Fruit fly (Drosophila melanogaster) whole organism, prepupa: ENCODE data around the gene CG32313.

Experiments
- Blimp-1 ChIP-seq: fragments of 200-800 bp; sonication (Bioruptor generic); optimal IDR thresholded peaks from 3 replicates; lab custom pipeline; 2017; ENCODE audit warnings: missing biosample characterization, missing genetic modification characterization, mild to moderate bottlenecking, moderate library complexity, missing genetic modification reagents
- CG10669 ChIP-seq: fragments of 200-800 bp; sonication (Bioruptor generic); optimal IDR thresholded peaks from 3 replicates; lab custom pipeline; 2018; ENCODE audit warnings: missing biosample characterization, mild to moderate bottlenecking, missing genetic modification characterization, moderate library complexity
- CG11294 ChIP-seq: fragments of 200-800 bp; sonication (Bioruptor generic); IDR thresholded peaks from 2 replicates; pipeline ENCODE4 v1.3.6; 2022; ENCODE audit warnings: missing biosample characterization, missing genetic modification characterization
- CG11762 ChIP-seq: fragments of 200-800 bp; sonication (Bioruptor generic); optimal IDR thresholded peaks from 3 replicates; lab custom pipeline; 2016; ENCODE audit warnings: missing biosample characterization, missing genetic modification characterization; ENCODE audit not compliant: insufficient read depth
- CG11902 ChIP-seq: fragments of 200-800 bp; sonication (Bioruptor generic); optimal IDR thresholded peaks from 3 replicates; lab custom pipeline; 2016; ENCODE audit warnings: missing biosample characterization, missing genetic modification characterization
- CG1621 ChIP-seq: fragments of 200-800 bp; sonication (Bioruptor generic); optimal IDR thresholded peaks from 3 replicates; lab custom pipeline; 2018; ENCODE audit warnings: missing biosample characterization, mild to moderate bottlenecking, missing genetic modification characterization
- CG3032 ChIP-seq: fragments of 200-800 bp; optimal IDR thresholded peaks from 2 replicates; lab custom pipeline; 2019; ENCODE audit warnings: missing biosample characterization, mild to moderate bottlenecking, missing genetic modification characterization, moderate library complexity
- CG31627 ChIP-seq: fragments of 200-800 bp; sonication (Bioruptor generic); optimal IDR thresholded peaks from 3 replicates; lab custom pipeline; 2016; ENCODE audit warnings: missing biosample characterization, missing genetic modification characterization
- CG34406 ChIP-seq: fragments of 200-800 bp; sonication (Bioruptor generic); optimal IDR thresholded peaks from 3 replicates; lab custom pipeline; 2016; ENCODE audit warnings: missing biosample characterization, missing genetic modification characterization
- CG4318 ChIP-seq: fragments of 200-800 bp; sonication (Bioruptor generic); optimal IDR thresholded peaks from 3 replicates; lab custom pipeline; 2017; ENCODE audit warnings: missing biosample characterization, mild to moderate bottlenecking, missing genetic modification characterization
- CG6163 ChIP-seq: fragments of 200-800 bp; sonication (Bioruptor generic); IDR thresholded peaks from 3 replicates; pipeline ENCODE4 v1.3.6; 2022; ENCODE audit warnings: missing biosample characterization, missing genetic modification characterization
- CG6276 ChIP-seq: fragments of 200-800 bp; sonication (Bioruptor generic); optimal IDR thresholded peaks from 2 replicates; lab custom pipeline; 2017; ENCODE audit warnings: missing biosample characterization, mild to moderate bottlenecking, missing genetic modification characterization
- CG6792 ChIP-seq: fragments of 200-800 bp; sonication (Bioruptor generic); optimal IDR thresholded peaks from 3 replicates; lab custom pipeline; 2016; ENCODE audit warnings: missing biosample characterization, missing genetic modification characterization
- CG6854 ChIP-seq: fragments of 200-800 bp; sonication (Bioruptor generic); optimal IDR thresholded peaks from 2 replicates; lab custom pipeline; 2017; ENCODE audit warnings: missing biosample characterization, mild to moderate bottlenecking, missing genetic modification characterization
- CG7368 ChIP-seq: fragments of 200-800 bp; sonication (Bioruptor generic); optimal IDR thresholded peaks from 3 replicates; lab custom pipeline; 2016; ENCODE audit warnings: missing biosample characterization, missing genetic modification characterization
- CG8119 ChIP-seq: fragments of 200-800 bp; sonication (Bioruptor generic); IDR thresholded peaks from 3 replicates; pipeline ENCODE4 v1.3.6; 2022; ENCODE audit warnings: missing biosample characterization, missing genetic modification characterization
- CG8319 ChIP-seq: fragments of 200-800 bp; sonication (Bioruptor generic); optimal IDR thresholded peaks from 3 replicates; lab custom pipeline; 2016; ENCODE audit warnings: missing biosample characterization, missing genetic modification characterization
- CG8632 ChIP-seq: fragments of 200-800 bp; sonication (Bioruptor generic); optimal IDR thresholded peaks from 3 replicates; lab custom pipeline; 2016; ENCODE audit warnings: missing biosample characterization, missing genetic modification characterization
- CG9139 ChIP-seq: fragments of 200-800 bp; sonication (Bioruptor generic); optimal IDR thresholded peaks from 3 replicates; lab custom pipeline; 2017; ENCODE audit warnings: missing biosample characterization, mild to moderate bottlenecking, missing genetic modification characterization
- Eip93F ChIP-seq: fragments of 200-800 bp; sonication (Bioruptor generic); optimal IDR thresholded peaks from 2 replicates; lab custom pipeline; 2016; ENCODE audit warnings: missing biosample characterization, mild to moderate bottlenecking, missing genetic modification characterization
- Ets21C ChIP-seq: fragments of 200-800 bp; sonication (Bioruptor generic); optimal IDR thresholded peaks from 3 replicates; lab custom pipeline; 2016; ENCODE audit warnings: missing biosample characterization, missing genetic modification characterization
- Gug ChIP-seq: fragments of 200-800 bp; sonication (Bioruptor generic); IDR thresholded peaks from 2 replicates; pipeline ENCODE4 v1.3.6; 2022; ENCODE audit warnings: missing biosample characterization, missing genetic modification characterization
- Hr38 ChIP-seq: sonication (Bioruptor generic); optimal IDR thresholded peaks from 2 replicates; lab custom pipeline; 2016; ENCODE audit warnings: missing biosample characterization, missing genetic modification characterization
- Hr39 ChIP-seq: fragments of 200-800 bp; sonication (Bioruptor generic); optimal IDR thresholded peaks from 2 replicates; lab custom pipeline; 2016; ENCODE audit warnings: missing biosample characterization, missing genetic modification characterization
- Hr4 ChIP-seq: fragments of 200-800 bp; sonication (Bioruptor generic); optimal IDR thresholded peaks from 3 replicates; lab custom pipeline; 2016; ENCODE audit warnings: missing biosample characterization, missing genetic modification characterization
- Lpt ChIP-seq: fragments of 200-800 bp; sonication (Bioruptor generic); optimal IDR thresholded peaks from 3 replicates; lab custom pipeline; 2016; ENCODE audit warnings: missing biosample characterization, missing genetic modification characterization
- Met ChIP-seq: fragments of 200-800 bp; sonication (Bioruptor generic); optimal IDR thresholded peaks from 3 replicates; lab custom pipeline; 2016; ENCODE audit warnings: missing biosample characterization, missing genetic modification characterization
- OdsH ChIP-seq: fragments of 200-800 bp; sonication (Bioruptor generic); optimal IDR thresholded peaks from 3 replicates; lab custom pipeline; 2016; ENCODE audit warnings: missing biosample characterization, missing genetic modification characterization
- Smox ChIP-seq: fragments of 200-800 bp; sonication (Bioruptor generic); optimal IDR thresholded peaks from 3 replicates; lab custom pipeline; 2016; ENCODE audit warnings: missing biosample characterization, missing genetic modification characterization
- Sox14 ChIP-seq: fragments of 200-800 bp; sonication (Bioruptor generic); optimal IDR thresholded peaks from 3 replicates; lab custom pipeline; 2016; ENCODE audit warnings: missing biosample characterization, missing genetic modification characterization
- Sox15 ChIP-seq: fragments of 200-800 bp; sonication (Bioruptor generic); optimal IDR thresholded peaks from 3 replicates; lab custom pipeline; 2016; ENCODE audit warnings: missing biosample characterization, missing genetic modification characterization
- acj6 ChIP-seq: fragments of 200-800 bp; sonication (Bioruptor generic); optimal IDR thresholded peaks from 3 replicates; lab custom pipeline; 2016; ENCODE audit warnings: missing biosample characterization, missing genetic modification characterization
- cyc ChIP-seq: fragments of 200-800 bp; sonication (Bioruptor generic); optimal IDR thresholded peaks from 3 replicates; lab custom pipeline; 2016; ENCODE audit warnings: missing biosample characterization, missing genetic modification characterization
- dac ChIP-seq: fragments of 200-800 bp; sonication (Bioruptor generic); optimal IDR thresholded peaks from 2 replicates; lab custom pipeline; 2017; ENCODE audit warnings: missing biosample characterization, mild to moderate bottlenecking, missing genetic modification characterization
- dsx ChIP-seq: fragments of 200-800 bp; optimal IDR thresholded peaks from 3 replicates; lab custom pipeline; 2019; ENCODE audit warnings: missing biosample characterization, mild to moderate bottlenecking, missing genetic modification characterization, moderate library complexity; ENCODE audit not compliant: poor library complexity, severe bottlenecking
- eg ChIP-seq: fragments of 200-800 bp; sonication (Bioruptor generic); IDR thresholded peaks from 3 replicates; pipeline ENCODE4 v1.3.6; 2022; ENCODE audit warnings: missing biosample characterization, missing genetic modification characterization
- esn ChIP-seq: fragments of 200-800 bp; sonication (Bioruptor generic); optimal IDR thresholded peaks from 2 replicates; lab custom pipeline; 2016; ENCODE audit warnings: missing biosample characterization, mild to moderate bottlenecking, missing genetic modification characterization, moderate library complexity
- fd85E ChIP-seq: fragments of 200-800 bp; sonication (Bioruptor generic); optimal IDR thresholded peaks from 3 replicates; lab custom pipeline; 2016; ENCODE audit warnings: missing biosample characterization, missing genetic modification characterization
- fkh ChIP-seq: fragments of 200-800 bp; sonication (Bioruptor generic); optimal IDR thresholded peaks from 3 replicates; lab custom pipeline; 2017; ENCODE audit warnings: missing biosample characterization, mild to moderate bottlenecking, missing genetic modification characterization, moderate library complexity
- pdm3 ChIP-seq: fragments of 200-800 bp; sonication (Bioruptor generic); optimal IDR thresholded peaks from 3 replicates; lab custom pipeline; 2016; ENCODE audit warnings: missing biosample characterization, missing genetic modification characterization
- spab ChIP-seq: fragments of 200-800 bp; sonication (Bioruptor generic); optimal IDR thresholded peaks from 2 replicates; lab custom pipeline; 2017; ENCODE audit warnings: missing biosample characterization, mild to moderate bottlenecking, missing genetic modification characterization, missing genetic modification reagents
- svp ChIP-seq: fragments of 200-800 bp; sonication (Bioruptor generic); peaks from one replicate; lab custom pipeline; 2016; ENCODE audit warnings: missing biosample characterization, missing genetic modification characterization
- topi ChIP-seq: fragments of 200-800 bp; sonication (Bioruptor generic); optimal IDR thresholded peaks from 3 replicates; lab custom pipeline; 2016; ENCODE audit warnings: missing biosample characterization, missing genetic modification characterization
- vri ChIP-seq: fragments of 200-800 bp; sonication (Bioruptor generic); optimal IDR thresholded peaks from 3 replicates; lab custom pipeline; 2016; ENCODE audit warnings: missing biosample characterization, mild to moderate bottlenecking, missing genetic modification characterization

Gene CG32313

dm6 chr3L:1518715-1519603 is 26.6 kb downstream of the CG32313 start:
- TF ChIP-seq eg (GFP tag; lab: Robert Waterston, UW) (peak; percentile 43; the same call in 1 of the 3 replicates), CG8632 (GFP tag; lab: Kevin White, UChicago) (no peak), CG8319 (GFP tag; lab: Kevin White, UChicago) (peak; percentile 15), Hr39 (GFP tag; lab: Kevin White, UChicago) (no peak), CG6792 (GFP tag; lab: Kevin White, UChicago) (peak; percentile 5), CG31627 (GFP tag; lab: Kevin White, UChicago) (no peak), vri (GFP tag; lab: Kevin White, UChicago) (no peak), CG11762 (GFP tag; lab: Kevin White, UChicago) (peak; percentile 40), CG11294 (GFP tag; lab: Robert Waterston, UW) (no peak), Sox15 (no peak), Smox (GFP tag; lab: Kevin White, UChicago) (no peak), Blimp-1 (GFP tag; lab: Kevin White, UChicago) (peak; percentile 93), svp (GFP tag; lab: Kevin White, UChicago) (peak; percentile 82), CG34406 (GFP tag; lab: Kevin White, UChicago) (no peak), CG6276 (peak; percentile 48), dsx (GFP tag; lab: Kevin White, UChicago) (no peak), spab (peak; percentile 10), CG11902 (GFP tag; lab: Kevin White, UChicago) (peak; percentile 45), cyc (GFP tag; lab: Kevin White, UChicago) (peak; percentile 51), esn (GFP tag; lab: Kevin White, UChicago) (peak; percentile 60)

- TF ChIP-seq topi (GFP tag; lab: Kevin White, UChicago) = peak; percentile 72
- TF ChIP-seq Ets21C (GFP tag; lab: Kevin White, UChicago) = peak; percentile 57
- peak; percentile 49 for TF ChIP-seq dac (GFP tag; lab: Kevin White, UChicago)
- TF ChIP-seq CG1621 (tag; lab: Kevin White, UChicago) = peak; percentile 49
- TF ChIP-seq esn (GFP tag; lab: Kevin White, UChicago) = peak; percentile 85
- TF ChIP-seq svp (GFP tag; lab: Kevin White, UChicago) = peak; percentile 82
- TF ChIP-seq acj6 = peak; percentile 80
- TF ChIP-seq CG34406 (GFP tag; lab: Kevin White, UChicago) = peak; percentile 44
- TF ChIP-seq CG6792 (GFP tag; lab: Kevin White, UChicago) = peak; percentile 65
- TF ChIP-seq Lpt (GFP tag; lab: Kevin White, UChicago) = peak; percentile 68
- TF ChIP-seq CG3032 = peak; percentile 10
- no peak for TF ChIP-seq spab
- peak; percentile 89 for TF ChIP-seq CG6163 (GFP tag; lab: Robert Waterston, UW)
- peak; percentile 64 for TF ChIP-seq vri (GFP tag; lab: Kevin White, UChicago)
- peak; percentile 74 for TF ChIP-seq CG7368
- TF ChIP-seq CG11902 (GFP tag; lab: Kevin White, UChicago) = peak; percentile 42
- peak; percentile 59 for TF ChIP-seq CG6854 (GFP tag; lab: Kevin White, UChicago)
- TF ChIP-seq Smox (GFP tag; lab: Kevin White, UChicago) = peak; percentile 72
- peak; percentile 60 for TF ChIP-seq CG8632 (GFP tag; lab: Kevin White, UChicago)
- peak; percentile 56; the same call in 1 of the 2 replicates for TF ChIP-seq CG11294 (GFP tag; lab: Robert Waterston, UW)
- peak; percentile 74 for TF ChIP-seq Gug (GFP tag; lab: Robert Waterston, UW)
- TF ChIP-seq CG10669 = peak; percentile 50
- TF ChIP-seq fd85E = peak; percentile 72
- TF ChIP-seq CG9139 (GFP tag; lab: Kevin White, UChicago) = peak; percentile 45
- peak; percentile 60 for TF ChIP-seq Sox14 (GFP tag; lab: Kevin White, UChicago)
- TF ChIP-seq OdsH (GFP tag; lab: Kevin White, UChicago) = peak; percentile 85
- peak; percentile 79 for TF ChIP-seq Met (GFP tag; lab: Kevin White, UChicago)
- TF ChIP-seq Blimp-1 (GFP tag; lab: Kevin White, UChicago) = peak; percentile 32
- peak; percentile 68 for TF ChIP-seq Hr38 (GFP tag; lab: Kevin White, UChicago)
- no peak for TF ChIP-seq fkh (GFP tag; lab: Kevin White, UChicago)
- no peak for TF ChIP-seq CG4318 (GFP tag; lab: Kevin White, UChicago)
- peak; percentile 72 for TF ChIP-seq CG8119 (GFP tag; lab: Robert Waterston, UW)
- TF ChIP-seq Hr4 (GFP tag; lab: Kevin White, UChicago) = peak; percentile 76
- TF ChIP-seq CG11762 (GFP tag; lab: Kevin White, UChicago) = peak; percentile 61
- no peak for TF ChIP-seq pdm3 (GFP tag; lab: Kevin White, UChicago)
- TF ChIP-seq Eip93F (GFP tag; lab: Kevin White, UChicago) = no peak
Observed at dm6 chr3L:1517274-1518047, 28.1 kb downstream of the CG32313 start.
